Worm (Caenorhabditis elegans): ENCODE data around the gene F09C6.10.

ce11 chrV:16909871-16910270, 6.1 kb downstream of the F09C6.10 start, which contains the start of gene F09C6.16:
- TF ChIP-seq madf-9 (GFP tag; conservative IDR thresholded peaks at IDR 0.05), result no peak
- TF ChIP-seq lin-13 (GFP tag; optimal IDR thresholded peaks at IDR 0.05), result no peak
- TF ChIP-seq ceh-82 (tag; optimal IDR thresholded peaks at IDR 0.05), result no peak
- no peak for TF ChIP-seq nhr-48 (tag; optimal IDR thresholded peaks at IDR 0.05)
- no peak for TF ChIP-seq set-16 (GFP tag; IDR thresholded peaks at IDR 0.05)
- TF ChIP-seq Y105C5A.15 (GFP tag; IDR thresholded peaks at IDR 0.05), result no peak

Data from whole organism, L4 larva.